Fruit fly (Drosophila melanogaster) whole organism, embryonic: ENCODE results near the gene CG13074.

Experiments used
- Adf1 ChIP-seq: fragments of 200-800 bp; sonication (Bioruptor generic); IDR thresholded peaks from 2 replicates; pipeline ENCODE4 v1.3.6; 2022; ENCODE audit warnings: missing biosample characterization, missing genetic modification characterization
- Awh ChIP-seq: fragments of 200-800 bp; sonication (Bioruptor generic); IDR thresholded peaks from 2 replicates; pipeline ENCODE4, ENCODE4 v1.3.6; 2022; ENCODE audit warnings: missing biosample characterization, missing genetic modification characterization
- B-H1 ChIP-seq: fragments of 200-800 bp; sonication (Bioruptor generic); IDR thresholded peaks from 3 replicates; pipeline ENCODE4 v1.3.6; 2022; ENCODE audit warnings: missing biosample characterization, missing genetic modification characterization
- Bdp1 ChIP-seq: fragments of 200-800 bp; sonication (Bioruptor generic); optimal IDR thresholded peaks from 3 replicates; lab custom pipeline; 2016; ENCODE audit warnings: missing biosample characterization, missing genetic modification characterization
- C15 ChIP-seq: fragments of 200-800 bp; sonication (Bioruptor generic); IDR thresholded peaks from 3 replicates; pipeline ENCODE4 v1.3.6; 2022; ENCODE audit warnings: missing biosample characterization, missing genetic modification characterization
- CG1024 ChIP-seq: fragments of 200-800 bp; sonication (Bioruptor generic); IDR thresholded peaks from 2 replicates; pipeline ENCODE4 v1.3.6; 2022; ENCODE audit warnings: missing biosample characterization, missing genetic modification characterization
- CG10654 ChIP-seq: fragments of 200-800 bp; sonication (Bioruptor generic); optimal IDR thresholded peaks from 2 replicates; lab custom pipeline; 2016; ENCODE audit warnings: missing biosample characterization, missing genetic modification characterization
- CG11398 ChIP-seq: fragments of 200-800 bp; sonication (Bioruptor generic); optimal IDR thresholded peaks from 2 replicates; lab custom pipeline; 2016; ENCODE audit warnings: missing biosample characterization, missing genetic modification characterization
- CG12104 ChIP-seq: fragments of 200-800 bp; sonication (Bioruptor generic); optimal IDR thresholded peaks from 3 replicates; lab custom pipeline; 2016; ENCODE audit warnings: missing biosample characterization, missing genetic modification characterization
- CG12942 ChIP-seq: fragments of 200-800 bp; sonication (Bioruptor generic); optimal IDR thresholded peaks from 3 replicates; lab custom pipeline; 2016; ENCODE audit warnings: missing biosample characterization, missing genetic modification characterization
- CG13296 ChIP-seq: fragments of 200-800 bp; sonication (Bioruptor generic); optimal IDR thresholded peaks from 3 replicates; lab custom pipeline; 2018; ENCODE audit warnings: missing biosample characterization, mild to moderate bottlenecking, missing genetic modification characterization
- CG13624 ChIP-seq: fragments of 200-800 bp; sonication (Bioruptor generic); optimal IDR thresholded peaks from 2 replicates; lab custom pipeline; 2016; ENCODE audit warnings: missing biosample characterization, missing genetic modification characterization
- CG16815 ChIP-seq: fragments of 200-800 bp; sonication (Bioruptor generic); optimal IDR thresholded peaks from 3 replicates; lab custom pipeline; 2017; ENCODE audit warnings: missing biosample characterization, mild to moderate bottlenecking, missing genetic modification characterization
- CG17186 ChIP-seq: fragments of 200-800 bp; sonication (Bioruptor generic); optimal IDR thresholded peaks from 3 replicates; lab custom pipeline; 2017; ENCODE audit warnings: missing biosample characterization, missing genetic modification reagents, missing genetic modification characterization
- CG1832 ChIP-seq: fragments of 200-800 bp; sonication (Bioruptor generic); optimal IDR thresholded peaks from 2 replicates; lab custom pipeline; 2017; ENCODE audit warnings: missing biosample characterization, mild to moderate bottlenecking, missing genetic modification characterization, inconsistent platforms
- CG18619 ChIP-seq: fragments of 200-800 bp; sonication (Bioruptor generic); optimal IDR thresholded peaks from 3 replicates; lab custom pipeline; 2017; ENCODE audit warnings: missing biosample characterization, mild to moderate bottlenecking, missing genetic modification characterization
- CG2202 ChIP-seq: fragments of 200-800 bp; sonication (Bioruptor generic); optimal IDR thresholded peaks from 2 replicates; lab custom pipeline; 2018; ENCODE audit warnings: missing biosample characterization, mild to moderate bottlenecking, missing genetic modification characterization
- CG4424 ChIP-seq: fragments of 200-800 bp; sonication (Bioruptor generic); optimal IDR thresholded peaks from 3 replicates; lab custom pipeline; 2016; ENCODE audit warnings: missing biosample characterization, missing genetic modification characterization
- CG7271 ChIP-seq: fragments of 200-800 bp; sonication (Bioruptor generic); optimal IDR thresholded peaks from 2 replicates; lab custom pipeline; 2018; ENCODE audit warnings: missing biosample characterization, mild to moderate bottlenecking, missing genetic modification characterization, moderate library complexity
- CG7928 ChIP-seq: fragments of 200-800 bp; sonication (Bioruptor generic); optimal IDR thresholded peaks from 2 replicates; lab custom pipeline; 2017; ENCODE audit warnings: missing biosample characterization, mild to moderate bottlenecking, missing genetic modification characterization
- CG9727 ChIP-seq: fragments of 200-800 bp; sonication (Bioruptor generic); optimal IDR thresholded peaks from 3 replicates; lab custom pipeline; 2017; ENCODE audit warnings: missing biosample characterization, mild to moderate bottlenecking, missing genetic modification characterization
- CG9797 ChIP-seq: fragments of 200-800 bp; sonication (Bioruptor generic); optimal IDR thresholded peaks from 3 replicates; lab custom pipeline; 2018; ENCODE audit warnings: missing biosample characterization, mild to moderate bottlenecking, missing genetic modification characterization
- D ChIP-seq, 2 experiments: fragments of 200-800 bp in 1 of 2; fragments of >200 bp in 1 of 2; sonication (Bioruptor generic) in 1 of 2; optimal IDR thresholded peaks; 2 replicates in 1 of 2; 3 replicates in 1 of 2; lab custom pipeline; 2017; ENCODE audit warnings: mild to moderate bottlenecking in 1 of 2, missing biosample characterization in 1 of 2, missing genetic modification characterization in 1 of 2, missing genetic modification reagents in 1 of 2
- Doc3 ChIP-seq: fragments of 200-800 bp; sonication (Bioruptor generic); IDR thresholded peaks from 3 replicates; pipeline ENCODE4 v1.3.6; 2022; ENCODE audit warnings: missing biosample characterization, missing genetic modification characterization; ENCODE audit not compliant: partially characterized antibody
- Hmx ChIP-seq: fragments of 200-800 bp; sonication (Bioruptor generic); optimal IDR thresholded peaks from 2 replicates; lab custom pipeline; 2016; ENCODE audit warnings: missing biosample characterization, missing genetic modification characterization
- Hr39 ChIP-seq: fragments of >200 bp; optimal IDR thresholded peaks from 2 replicates; lab custom pipeline; 2017
- NfI ChIP-seq: fragments of 200-800 bp; sonication (Bioruptor generic); optimal IDR thresholded peaks from 3 replicates; lab custom pipeline; 2018; ENCODE audit warnings: missing biosample characterization, mild to moderate bottlenecking, missing genetic modification characterization, moderate library complexity
- Six4 ChIP-seq: fragments of 200-800 bp; sonication (Bioruptor generic); optimal IDR thresholded peaks from 2 replicates; lab custom pipeline; 2016; ENCODE audit warnings: missing biosample characterization, missing genetic modification characterization
- Sry-β ChIP-seq: fragments of 200-800 bp; sonication (Bioruptor generic); optimal IDR thresholded peaks from 2 replicates; lab custom pipeline; 2018; ENCODE audit warnings: missing biosample characterization, mild to moderate bottlenecking, missing genetic modification characterization, moderate library complexity
- TFAM ChIP-seq: fragments of 200-800 bp; sonication (Bioruptor generic); optimal IDR thresholded peaks from 2 replicates; lab custom pipeline; 2017; ENCODE audit warnings: missing biosample characterization, missing genetic modification characterization, inconsistent platforms
- Tbp ChIP-seq: fragments of >200 bp; optimal IDR thresholded peaks from 2 replicates; lab custom pipeline; 2018; ENCODE audit warnings: missing biosample characterization, missing genetic modification characterization
- Trl ChIP-seq, 3 experiments: fragments of >200 bp in 2 of 3; fragments of 200-800 bp in 1 of 3; sonication (Bioruptor generic) in 1 of 3; optimal IDR thresholded peaks; 2 replicates in 1 of 3; 3 replicates in 2 of 3; lab custom pipeline; 2016 to 2017; ENCODE audit warnings: missing biosample characterization in 1 of 3, missing genetic modification characterization in 1 of 3
- YL-1 ChIP-seq: fragments of 200-800 bp; sonication (Bioruptor generic); optimal IDR thresholded peaks from 3 replicates; lab custom pipeline; 2017; ENCODE audit warnings: missing biosample characterization, mild to moderate bottlenecking, missing genetic modification characterization
- chinmo ChIP-seq: fragments of 200-800 bp; sonication (Bioruptor generic); IDR thresholded peaks from 4 replicates; pipeline ENCODE4 v1.3.6; 2022; ENCODE audit warnings: missing biosample characterization, missing genetic modification characterization; ENCODE audit not compliant: partially characterized antibody
- crc ChIP-seq: fragments of 200-800 bp; sonication (Bioruptor generic); optimal IDR thresholded peaks from 2 replicates; lab custom pipeline; 2016; ENCODE audit warnings: missing biosample characterization, missing genetic modification characterization
- croc ChIP-seq: fragments of 200-800 bp; sonication (Bioruptor generic); conservative IDR thresholded peaks from 3 replicates; pipeline ENCODE4 v1.3.6; 2022; ENCODE audit warnings: missing biosample characterization, missing genetic modification characterization
- emc ChIP-seq: fragments of 200-800 bp; sonication (Bioruptor generic); optimal IDR thresholded peaks from 2 replicates; lab custom pipeline; 2016; ENCODE audit warnings: missing biosample characterization, missing genetic modification characterization
- ewg ChIP-seq: fragments of 200-800 bp; sonication (Bioruptor generic); optimal IDR thresholded peaks from 3 replicates; lab custom pipeline; 2017; ENCODE audit warnings: mild to moderate bottlenecking, missing biosample characterization, missing genetic modification reagents, missing genetic modification characterization
- fru ChIP-seq: fragments of >200 bp; optimal IDR thresholded peaks from 2 replicates; lab custom pipeline; 2017
- insv ChIP-seq, 2 experiments: fragments of 200-800 bp; sonication (Bioruptor generic); optimal IDR thresholded peaks; 3 replicates each; lab custom pipeline; 2016 to 2018; ENCODE audit warnings: missing biosample characterization in 2 of 2, missing genetic modification characterization in 2 of 2
- jing ChIP-seq: fragments of 200-800 bp; sonication (Bioruptor generic); optimal IDR thresholded peaks from 2 replicates; lab custom pipeline; 2018; ENCODE audit warnings: missing biosample characterization, mild to moderate bottlenecking, missing genetic modification characterization
- mam ChIP-seq: fragments of 200-800 bp; sonication (Bioruptor generic); optimal IDR thresholded peaks from 3 replicates; lab custom pipeline; 2016; ENCODE audit warnings: missing biosample characterization, missing genetic modification characterization
- mld ChIP-seq: fragments of 200-800 bp; sonication (Bioruptor generic); IDR thresholded peaks from 3 replicates; pipeline ENCODE4 v1.3.6; 2022; ENCODE audit warnings: missing biosample characterization, missing genetic modification characterization; ENCODE audit not compliant: partially characterized antibody
- nau ChIP-seq: fragments of 200-800 bp; sonication (Bioruptor generic); optimal IDR thresholded peaks from 3 replicates; lab custom pipeline; 2017; ENCODE audit warnings: missing biosample characterization, mild to moderate bottlenecking, missing genetic modification characterization, missing genetic modification reagents
- schlank ChIP-seq: fragments of 200-800 bp; sonication (Bioruptor generic); optimal IDR thresholded peaks from 2 replicates; lab custom pipeline; 2018; ENCODE audit warnings: missing biosample characterization, mild to moderate bottlenecking, missing genetic modification characterization
- stc ChIP-seq: fragments of 200-800 bp; sonication (Bioruptor generic); IDR thresholded peaks from 2 replicates; pipeline ENCODE4 v1.3.6; 2022; ENCODE audit warnings: missing biosample characterization, missing genetic modification characterization
- tna ChIP-seq: fragments of 200-800 bp; sonication (Bioruptor generic); IDR thresholded peaks from 2 replicates; pipeline ENCODE4 v1.3.6; 2022; ENCODE audit warnings: missing biosample characterization, missing genetic modification characterization; ENCODE audit not compliant: partially characterized antibody
- toy ChIP-seq: fragments of 200-800 bp; sonication (Bioruptor generic); IDR thresholded peaks from 2 replicates; pipeline ENCODE4 v1.3.6; 2022; ENCODE audit warnings: missing biosample characterization, missing genetic modification characterization
- wek ChIP-seq: fragments of 200-800 bp; sonication (Bioruptor generic); optimal IDR thresholded peaks from 3 replicates; lab custom pipeline; 2018; ENCODE audit warnings: missing biosample characterization, mild to moderate bottlenecking, missing genetic modification characterization, moderate library complexity
- zen2 ChIP-seq: fragments of 200-800 bp; sonication (Bioruptor generic); IDR thresholded peaks from 3 replicates; pipeline ENCODE4 v1.3.6; 2022; ENCODE audit warnings: missing biosample characterization, missing genetic modification characterization; ENCODE audit not compliant: partially characterized antibody

CG13074 gene

DNA sequence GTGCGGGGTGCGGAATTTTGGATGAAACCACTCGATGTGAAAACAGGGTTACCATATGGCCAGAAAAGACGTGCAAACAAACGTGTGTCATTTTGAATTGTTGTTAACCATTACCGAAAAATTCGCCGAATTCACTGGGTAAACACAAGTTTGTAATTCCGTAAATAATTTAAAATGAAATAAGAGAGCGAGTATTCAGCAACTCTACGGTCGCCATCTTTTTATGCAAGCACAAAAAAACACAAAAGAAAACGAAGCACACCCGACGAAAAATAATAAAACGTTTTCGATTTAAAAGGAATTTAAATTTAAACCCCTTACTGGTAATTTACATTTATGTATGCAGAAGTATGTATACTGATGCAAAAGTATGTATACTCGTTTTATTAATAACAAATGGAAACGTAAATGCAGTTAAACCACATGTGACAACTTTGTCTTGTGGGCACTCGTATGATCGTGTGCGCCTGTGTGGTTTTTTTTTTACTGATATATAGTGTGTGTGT lies 51.4 kb downstream of the CG13074 start (continued):
- TF ChIP-seq CG17186 (GFP tag; lab: Kevin White, UChicago) (peak; percentile 68), mld (GFP tag; lab: Robert Waterston, UW) (no peak), CG4424 (GFP tag; lab: Kevin White, UChicago) (peak; percentile 82), CG7271 (tag; lab: Kevin White, UChicago) (peak; percentile 94), NfI (GFP tag; lab: Kevin White, UChicago) (peak; percentile 91), Doc3 (no peak), Tbp (GFP tag; lab: Kevin White, UChicago) (no peak), croc (GFP tag; lab: Robert Waterston, UW) (peak; percentile 74), CG16815 (GFP tag; lab: Kevin White, UChicago) (peak; percentile 78), ewg (GFP tag; lab: Kevin White, UChicago) (peak; percentile 89), Adf1 (GFP tag; lab: Robert Waterston, UW) (peak; percentile 70), CG13296 (GFP tag; lab: Kevin White, UChicago) (peak; percentile 96), YL-1 (GFP tag; lab: Kevin White, UChicago) (peak; percentile 87), CG2202 (tag; lab: Kevin White, UChicago) (peak; percentile 87), insv (GFP tag; optimal IDR thresholded peaks at IDR 0.05; lab: Kevin White, UChicago) (peak in 1 of 2 experiments; percentile 20), CG9727 (GFP tag; lab: Kevin White, UChicago) (peak; percentile 92), Hr39 (lab: Kevin White, UChicago) (no peak), schlank (tag; lab: Kevin White, UChicago) (peak; percentile 88), CG18619 (GFP tag; lab: Kevin White, UChicago) (peak; percentile 88), crc (GFP tag; lab: Kevin White, UChicago) (peak; percentile 91), wek (GFP tag; lab: Kevin White, UChicago) (peak; percentile 75), stc (GFP tag; lab: Robert Waterston, UW) (peak; percentile 94), nau (GFP tag; lab: Kevin White, UChicago) (peak; percentile 85), CG7928 (GFP tag; lab: Kevin White, UChicago) (peak; percentile 61), CG1024 (peak; percentile 74), Hmx (GFP tag; lab: Kevin White, UChicago) (peak; percentile 83), CG9797 (peak; percentile 6), mam (GFP tag; lab: Kevin White, UChicago) (peak; percentile 90), toy (peak; percentile 67), fru (lab: Kevin White, UChicago) (no peak), B-H1 (GFP tag; lab: Robert Waterston, UW) (peak; percentile 90), zen2 (no peak), CG12104 (peak; percentile 88), Trl (optimal IDR thresholded peaks at IDR 0.05; lab: Kevin White, UChicago) (no peak), Trl (GFP tag; optimal IDR thresholded peaks at IDR 0.05; lab: Kevin White, UChicago) (peak; percentile 87), CG10654 (GFP tag; lab: Kevin White, UChicago) (peak; percentile 87), CG11398 (GFP tag; lab: Kevin White, UChicago) (peak; percentile 77), emc (peak; percentile 78), chinmo (no peak), CG1832 (no peak), CG12942 (GFP tag; lab: Kevin White, UChicago) (peak; percentile 82), D (optimal IDR thresholded peaks at IDR 0.05; lab: Kevin White, UChicago) (no peak), D (GFP tag; optimal IDR thresholded peaks at IDR 0.05; lab: Kevin White, UChicago) (peak; percentile 80), Six4 (GFP tag; lab: Kevin White, UChicago) (peak; percentile 89), Bdp1 (peak; percentile 84), jing (GFP tag; lab: Kevin White, UChicago) (peak; percentile 78), Awh (GFP tag; lab: Robert Waterston, UW) (peak; percentile 83), tna (GFP tag; lab: Robert Waterston, UW) (no peak), TFAM (GFP tag; lab: Kevin White, UChicago) (peak; percentile 77), Sry-β (GFP tag; lab: Kevin White, UChicago) (peak; percentile 46), C15 (GFP tag; lab: Robert Waterston, UW) (peak; percentile 84; the same call in 2 of the 3 replicates), CG13624 (GFP tag; lab: Kevin White, UChicago) (peak; percentile 89)
